Worm (Caenorhabditis elegans) whole organism, L2 larva: ENCODE results near the gene F48B9.8.

Source experiments
- C34F6.9 ChIP-seq: fragments of 150-350 bp; optimal IDR thresholded peaks from 2 replicates; lab custom pipeline; 2014; ENCODE audit warnings: missing biosample characterization, missing genetic modification characterization
- F13H6.1 ChIP-seq: sonication (generic microtip); optimal IDR thresholded peaks from 2 replicates; lab custom pipeline; 2016; ENCODE audit warnings: missing genetic modification characterization, missing compliant biosample characterization
- R02D3.7 ChIP-seq: fragments of 150-350 bp; optimal IDR thresholded peaks from 2 replicates; lab custom pipeline; 2014; ENCODE audit warnings: missing biosample characterization, missing genetic modification characterization
- ama-1 ChIP-seq: fragments of 150-350 bp; optimal IDR thresholded peaks from 2 replicates; lab custom pipeline; 2018; ENCODE audit warnings: inconsistent platforms
- ceh-16 ChIP-seq: fragments of 150-350 bp; optimal IDR thresholded peaks from 2 replicates; lab custom pipeline; 2014; ENCODE audit warnings: missing biosample characterization, missing genetic modification characterization
- egl-27 ChIP-seq: sonication (generic microtip); optimal IDR thresholded peaks from 3 replicates; lab custom pipeline; 2017; ENCODE audit warnings: missing biosample characterization, missing genetic modification reagents, missing genetic modification characterization
- elt-1 ChIP-seq: fragments of 150-350 bp; optimal IDR thresholded peaks from 2 replicates; lab custom pipeline; 2014; ENCODE audit warnings: missing biosample characterization, missing genetic modification characterization
- elt-3 ChIP-seq: sonication (generic microtip); optimal IDR thresholded peaks from 2 replicates; lab custom pipeline; 2017; ENCODE audit warnings: missing biosample characterization, missing genetic modification characterization
- lin-13 ChIP-seq: fragments of 150-350 bp; optimal IDR thresholded peaks from 2 replicates; lab custom pipeline; 2014; ENCODE audit warnings: missing biosample characterization, missing genetic modification reagents, missing genetic modification characterization
- nhr-23 ChIP-seq: fragments of 150-350 bp; optimal IDR thresholded peaks from 2 replicates; lab custom pipeline; 2014; ENCODE audit warnings: missing biosample characterization, missing genetic modification reagents, missing genetic modification characterization
- nhr-237 ChIP-seq: fragments of 150-350 bp; optimal IDR thresholded peaks from 2 replicates; lab custom pipeline; 2014; ENCODE audit warnings: missing biosample characterization, missing genetic modification characterization
- snpc-4 ChIP-seq: fragments of 150-350 bp; optimal IDR thresholded peaks from 2 replicates; lab custom pipeline; 2014; ENCODE audit warnings: missing biosample characterization, missing genetic modification characterization
- unc-62 ChIP-seq: fragments of 150-350 bp; optimal IDR thresholded peaks from 2 replicates; lab custom pipeline; 2014; ENCODE audit warnings: missing biosample characterization, missing genetic modification reagents, missing genetic modification characterization

DNA sequence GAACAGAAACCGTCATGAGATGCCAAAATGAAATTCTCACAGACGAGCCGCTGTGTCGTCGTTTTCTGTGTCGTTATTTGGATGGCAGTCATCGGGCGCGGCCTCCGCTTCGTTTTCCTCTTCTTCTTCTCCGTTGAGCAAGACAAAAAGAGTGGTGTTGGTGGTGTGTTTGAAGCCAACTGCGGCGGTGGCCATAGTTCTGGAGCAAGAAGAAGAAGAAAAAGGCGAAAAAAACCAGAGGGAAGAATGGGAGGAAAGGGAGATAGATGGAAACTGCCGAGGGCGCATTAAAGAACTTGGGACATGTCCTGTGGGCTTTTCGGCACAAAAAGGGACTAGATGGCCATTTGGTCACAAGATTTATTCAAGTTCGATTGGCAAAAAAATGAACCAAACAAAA lies 44.6 kb downstream of the F48B9.8 start, which contains the start of gene F53B1.9:
- TF ChIP-seq snpc-4 (tag; lab: Kevin White, UChicago) = no peak
- TF ChIP-seq C34F6.9 (tag; lab: Kevin White, UChicago) = no peak
- TF ChIP-seq lin-13 = no peak
- TF ChIP-seq R02D3.7 (tag; lab: Kevin White, UChicago) = no peak
- TF ChIP-seq unc-62 = no peak
- TF ChIP-seq nhr-23 = no peak
- TF ChIP-seq ama-1 = no peak
- no peak for TF ChIP-seq elt-3 (tag; lab: Kevin White, UChicago)
- TF ChIP-seq nhr-237 (tag; lab: Kevin White, UChicago) = no peak
- TF ChIP-seq egl-27 (tag; lab: Kevin White, UChicago) = no peak
- no peak for TF ChIP-seq F13H6.1 (tag; lab: Kevin White, UChicago)
- TF ChIP-seq ceh-16 = no peak
- TF ChIP-seq elt-1 (tag; lab: Kevin White, UChicago) = no peak
